Fruit fly (Drosophila melanogaster) whole organism: Measurements from ENCODE around the gene CG11703.

ENCODE experiments used
- CG8478 ChIP-seq: fragments of >200 bp; optimal IDR thresholded peaks from 2 replicates; lab custom pipeline; 2018; ENCODE audit warnings: inconsistent platforms
- Dll ChIP-seq: fragments of >200 bp; optimal IDR thresholded peaks from 2 replicates; lab custom pipeline; 2017
- EcR ChIP-seq, 2 experiments: fragments of >200 bp; optimal IDR thresholded peaks; 2 replicates each; lab custom pipeline; 2017; ENCODE audit warnings: missing biosample characterization in 2 of 2, missing genetic modification characterization in 2 of 2, missing genetic modification reagents in 2 of 2
- pan ChIP-seq: fragments of >200 bp; optimal IDR thresholded peaks from 2 replicates; lab custom pipeline; 2017
- psq ChIP-seq: fragments of >200 bp; optimal IDR thresholded peaks from 2 replicates; lab custom pipeline; 2017
- usp ChIP-seq: fragments of >200 bp; optimal IDR thresholded peaks from 2 replicates; lab custom pipeline; 2017; ENCODE audit warnings: missing biosample characterization, missing genetic modification characterization, mixed read lengths

The CG11703 gene

DNA sequence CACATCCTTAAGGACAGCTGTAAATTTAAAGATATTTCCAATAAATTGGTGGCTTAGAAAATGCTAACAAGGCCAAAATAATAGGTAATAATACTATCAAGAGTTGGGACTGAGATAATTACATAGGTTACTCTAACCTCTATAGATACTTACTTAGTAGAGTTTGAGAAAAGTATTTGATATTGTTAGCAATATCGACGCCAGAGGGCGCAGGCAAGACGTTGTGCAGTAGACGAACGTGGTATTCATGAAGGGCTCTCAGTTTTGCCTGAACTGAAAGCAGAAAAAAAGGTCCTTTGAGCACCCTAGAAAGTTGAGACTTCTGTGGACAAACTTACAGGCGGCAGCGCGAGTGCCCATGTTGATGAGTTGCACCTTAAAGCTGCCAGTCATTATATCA, 17.4 kb upstream of the CG11703 start:
- TF ChIP-seq pan (no peak), Dll (lab: Kevin White, UChicago) (no peak), usp (GFP tag; lab: Kevin White, UChicago) (no peak), CG8478 (lab: Kevin White, UChicago) (no peak), psq (lab: Kevin White, UChicago) (no peak), EcR (GFP tag; optimal IDR thresholded peaks at IDR 0.05; lab: Kevin White, UChicago) (no peak)

DNA sequence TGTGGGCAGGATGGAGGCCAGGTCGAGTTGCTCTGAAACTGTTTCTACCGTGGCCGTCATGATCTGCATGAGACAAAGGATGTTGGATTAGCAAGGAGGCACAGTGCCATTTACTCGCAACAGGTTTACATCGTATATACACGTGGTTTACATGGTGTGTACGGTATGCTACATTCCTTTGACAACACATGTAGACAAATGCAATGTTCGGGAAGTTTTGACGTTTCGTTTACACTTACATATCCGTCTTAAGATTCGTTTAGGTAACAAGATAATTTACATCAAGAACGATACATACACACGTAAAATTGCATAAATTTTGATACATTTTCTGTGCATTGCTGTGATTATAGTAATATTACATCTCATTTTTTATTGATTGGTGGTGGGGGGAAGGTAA, 11.0 kb upstream of the CG11703 start:
- no peak for TF ChIP-seq pan
- TF ChIP-seq usp (GFP tag; lab: Kevin White, UChicago) = no peak
- no peak for TF ChIP-seq Dll (lab: Kevin White, UChicago)
- TF ChIP-seq psq (lab: Kevin White, UChicago) = no peak
- no peak for TF ChIP-seq CG8478 (lab: Kevin White, UChicago)
- TF ChIP-seq EcR (GFP tag; optimal IDR thresholded peaks at IDR 0.05; lab: Kevin White, UChicago) = no peak

DNA sequence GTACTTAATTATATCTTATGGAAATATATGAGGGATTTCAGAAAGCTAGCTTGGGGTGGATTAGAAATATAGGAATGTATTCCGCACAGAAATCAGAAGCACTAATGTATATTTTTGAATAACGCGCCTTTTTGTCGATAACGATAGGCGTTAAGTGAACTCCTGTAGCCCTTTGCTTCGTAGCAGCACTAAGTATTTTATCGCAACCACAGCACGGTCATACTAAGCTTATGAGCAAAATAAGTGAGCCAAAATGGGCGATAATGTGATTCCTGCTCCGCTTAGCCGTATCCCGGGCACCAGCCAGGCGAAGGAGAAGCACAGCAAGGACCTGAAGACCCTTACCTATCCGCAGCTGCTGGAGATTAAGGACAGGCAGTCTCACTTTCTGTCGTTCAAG, 1.3 kb upstream of the CG11703 start, which contains the start of the genes CG5250 and Polr2M:
TSS of gene CG5250 (minus strand) at position 32 of the 400 bp plus-strand sequence.
TSS of gene Polr2M (plus strand) at position 219 of the 400 bp plus-strand sequence.
- TF ChIP-seq Dll (lab: Kevin White, UChicago) (no peak), pan (no peak), EcR (GFP tag; optimal IDR thresholded peaks at IDR 0.05; lab: Kevin White, UChicago) (no peak), usp (GFP tag; lab: Kevin White, UChicago) (no peak), psq (lab: Kevin White, UChicago) (no peak), CG8478 (lab: Kevin White, UChicago) (no peak)

DNA sequence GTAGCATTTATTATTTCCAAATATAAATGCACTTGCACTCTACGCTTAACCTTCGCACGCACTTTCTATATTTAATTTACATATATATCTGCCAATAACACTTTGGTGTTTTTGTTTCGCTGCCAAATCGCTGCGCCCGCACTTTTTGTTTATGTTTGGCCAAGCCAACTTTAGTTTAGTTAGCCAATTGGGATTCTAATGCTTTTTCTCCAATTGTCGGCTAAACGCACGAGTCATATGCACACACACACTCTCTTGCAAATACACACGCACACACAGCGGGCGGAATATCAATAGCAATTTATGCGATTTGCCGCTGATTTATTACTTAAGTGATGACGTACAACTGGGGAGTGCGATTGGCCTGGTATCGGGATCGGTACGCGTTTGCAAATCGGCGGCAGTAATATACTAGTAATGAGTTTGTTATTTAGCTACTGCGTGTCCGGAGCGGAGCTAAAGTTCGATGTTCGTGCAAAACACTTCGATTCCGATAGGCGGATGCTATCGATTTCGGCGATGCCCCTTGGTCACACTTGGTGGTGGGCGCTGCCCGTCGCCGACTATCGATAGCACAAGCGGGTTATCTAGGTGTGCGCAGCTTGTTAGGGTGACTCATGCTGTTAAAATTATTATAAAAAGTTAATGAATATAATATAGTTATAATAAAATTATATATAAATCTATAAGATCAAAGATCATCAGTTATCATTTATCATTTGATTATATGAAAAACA, 1.7 kb downstream of the CG11703 start, which contains the start of gene vib:
TSS of gene vib (minus strand) at position 515 of the 737 bp plus-strand sequence.
- TF ChIP-seq pan = no peak
- no peak for TF ChIP-seq Dll (lab: Kevin White, UChicago)
- no peak for TF ChIP-seq usp (GFP tag; lab: Kevin White, UChicago)
- no peak for TF ChIP-seq CG8478 (lab: Kevin White, UChicago)
- TF ChIP-seq EcR (GFP tag; optimal IDR thresholded peaks at IDR 0.05; lab: Kevin White, UChicago) = no peak
- no peak for TF ChIP-seq psq (lab: Kevin White, UChicago)

DNA sequence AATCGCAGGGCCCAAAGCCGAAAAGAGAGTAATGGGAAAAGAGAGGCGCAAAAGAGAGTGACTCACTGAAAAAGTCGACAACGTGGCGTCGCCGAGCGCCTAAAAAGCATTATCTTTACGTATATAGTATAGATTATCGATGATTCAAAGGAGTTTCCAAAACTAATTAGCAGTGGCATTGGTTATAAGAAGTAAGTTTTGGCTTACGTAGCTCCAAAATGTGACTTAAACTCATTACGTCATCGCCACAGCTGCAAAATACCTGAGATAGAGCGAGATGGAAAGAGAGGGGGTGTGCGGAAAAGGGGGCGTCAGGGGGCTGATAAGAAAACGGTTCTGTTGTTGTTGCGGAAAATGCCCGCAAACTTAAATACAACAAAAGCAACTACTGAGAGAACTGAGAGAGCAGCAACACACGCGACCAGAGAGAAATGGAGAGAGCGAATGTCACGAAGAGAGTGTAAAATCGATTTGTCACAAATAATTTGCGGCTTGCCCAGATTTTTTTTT, 2.5 kb downstream of the CG11703 start:
- TF ChIP-seq usp (GFP tag; lab: Kevin White, UChicago) (no peak), Dll (lab: Kevin White, UChicago) (peak; percentile 50)

DNA sequence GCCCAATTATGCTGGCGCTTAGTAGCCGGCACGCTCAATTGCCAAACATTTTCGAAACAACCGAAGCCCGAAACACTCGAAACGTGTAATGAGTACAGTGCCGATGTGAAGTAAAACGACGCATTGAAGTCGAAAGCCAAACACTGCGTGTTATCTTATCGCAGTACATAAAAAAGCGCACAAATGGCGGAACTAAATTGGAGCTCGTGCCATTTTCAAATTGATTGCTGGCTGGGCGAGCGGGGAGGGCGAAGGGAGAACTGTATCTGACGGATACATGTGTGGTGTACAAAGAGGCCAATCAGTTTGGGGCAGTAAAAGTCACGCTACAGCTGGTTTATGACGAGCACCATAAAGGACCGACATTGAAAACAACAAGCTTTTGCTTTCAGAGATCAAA, 4.6 kb downstream of the CG11703 start:
- TF ChIP-seq CG8478 (lab: Kevin White, UChicago) (no peak), psq (lab: Kevin White, UChicago) (no peak), Dll (lab: Kevin White, UChicago) (no peak), EcR (GFP tag; optimal IDR thresholded peaks at IDR 0.05; lab: Kevin White, UChicago) (no peak), pan (no peak), usp (GFP tag; lab: Kevin White, UChicago) (no peak)

DNA sequence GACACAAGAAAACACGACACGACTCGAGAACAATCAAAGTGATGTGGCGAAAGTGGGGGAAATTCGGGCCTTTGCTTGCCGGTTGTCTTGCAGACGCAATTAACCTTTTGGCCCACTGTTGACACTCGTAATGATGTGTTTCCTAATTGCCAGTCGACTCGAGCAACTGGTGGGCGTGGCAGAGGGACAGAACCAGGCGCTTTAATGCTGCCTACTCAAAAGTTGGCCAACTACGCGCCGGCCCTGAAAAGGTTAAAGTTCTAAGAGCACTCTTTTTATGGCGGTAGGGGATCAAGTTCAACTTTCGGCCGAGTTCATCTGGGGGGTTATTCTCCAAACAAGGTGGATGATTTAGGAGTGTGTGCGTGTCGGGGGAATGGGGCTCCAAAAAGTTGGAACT, 6.6 kb downstream of the CG11703 start:
- no peak for TF ChIP-seq CG8478 (lab: Kevin White, UChicago)
- no peak for TF ChIP-seq usp (GFP tag; lab: Kevin White, UChicago)
- no peak for TF ChIP-seq pan
- TF ChIP-seq EcR (GFP tag; optimal IDR thresholded peaks at IDR 0.05; lab: Kevin White, UChicago) = no peak
- TF ChIP-seq Dll (lab: Kevin White, UChicago) = no peak
- no peak for TF ChIP-seq psq (lab: Kevin White, UChicago)

DNA sequence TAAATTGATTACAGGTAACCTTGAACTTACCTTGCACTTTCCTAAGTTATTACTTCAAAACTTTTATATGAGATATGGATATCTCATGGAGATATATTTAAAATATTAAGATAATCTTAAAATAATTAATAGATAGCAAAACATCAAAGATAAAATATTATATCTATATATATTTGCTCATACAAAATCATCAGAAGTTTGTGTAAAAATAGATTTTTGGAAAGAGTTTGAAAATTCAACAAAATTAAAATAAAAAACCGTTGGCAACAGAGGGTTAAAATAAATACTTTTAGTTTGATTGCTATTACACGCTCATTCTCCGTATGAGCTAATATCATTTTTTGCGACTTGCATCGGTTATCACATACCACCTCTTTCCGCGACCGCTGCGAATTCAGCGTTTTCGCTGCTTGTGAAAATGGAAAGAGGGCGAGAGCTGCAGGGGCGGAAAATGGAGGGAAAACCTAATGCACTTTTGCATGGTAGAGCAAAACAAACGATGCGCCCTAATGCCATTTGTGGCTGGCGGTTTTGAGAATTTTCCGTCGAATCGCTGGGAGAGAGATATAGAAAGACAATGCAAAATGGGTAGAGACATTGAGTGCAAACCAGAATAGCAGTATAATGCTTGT, 15.3 kb downstream of the CG11703 start:
- TF ChIP-seq CG8478 (lab: Kevin White, UChicago) = no peak
- TF ChIP-seq psq (lab: Kevin White, UChicago) = no peak
- TF ChIP-seq pan = no peak
- no peak for TF ChIP-seq usp (GFP tag; lab: Kevin White, UChicago)
- no peak for TF ChIP-seq EcR (GFP tag; optimal IDR thresholded peaks at IDR 0.05; lab: Kevin White, UChicago)
- TF ChIP-seq Dll (lab: Kevin White, UChicago) = no peak

DNA sequence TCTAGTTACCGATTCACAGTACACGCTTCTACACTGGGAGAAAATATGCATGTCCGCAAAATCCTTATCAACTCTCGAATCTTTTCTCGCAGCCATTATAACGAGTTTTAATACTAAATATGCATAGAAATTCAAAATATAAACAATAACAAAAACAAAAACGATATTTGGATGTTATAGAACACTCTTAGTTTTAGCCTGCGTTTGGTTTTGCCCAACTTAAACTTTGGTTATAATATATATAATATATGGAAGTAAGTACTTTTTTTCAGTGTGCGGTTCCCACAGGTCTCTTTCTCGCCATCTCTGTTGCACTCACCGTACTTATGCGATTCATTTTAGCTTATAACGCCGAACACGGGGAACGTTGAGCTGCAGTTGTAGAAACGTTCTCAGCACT, 16.2 kb downstream of the CG11703 start, which contains the start of gene cry:
TSS of gene cry (plus strand) at position 377 of the 400 bp plus-strand sequence.
- TF ChIP-seq usp (GFP tag; lab: Kevin White, UChicago) (no peak), EcR (GFP tag; optimal IDR thresholded peaks at IDR 0.05; lab: Kevin White, UChicago) (no peak), pan (no peak), psq (lab: Kevin White, UChicago) (no peak), Dll (lab: Kevin White, UChicago) (no peak), CG8478 (lab: Kevin White, UChicago) (no peak)

DNA sequence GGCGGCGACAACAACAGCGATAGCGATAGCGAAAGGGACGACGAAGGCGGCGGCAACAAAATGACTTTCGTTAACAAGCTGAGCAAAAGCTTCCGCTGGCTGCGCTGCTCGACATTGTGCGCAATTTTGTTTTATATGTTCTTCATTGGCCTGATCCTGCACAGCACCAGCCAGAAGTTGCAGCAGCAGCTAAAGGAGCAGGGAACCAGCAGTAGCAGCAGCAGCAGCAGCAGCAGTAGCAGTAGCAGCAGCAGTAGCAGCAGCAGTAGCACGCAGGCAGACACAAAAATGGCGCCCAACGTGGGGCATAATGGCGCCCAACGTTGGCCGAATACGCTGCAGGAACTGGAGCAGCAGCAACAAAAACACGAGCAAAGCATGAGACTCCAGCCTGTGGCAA, 38.0 kb downstream of the CG11703 start:
- TF ChIP-seq psq (lab: Kevin White, UChicago) = no peak
- TF ChIP-seq CG8478 (lab: Kevin White, UChicago) = no peak
- no peak for TF ChIP-seq Dll (lab: Kevin White, UChicago)
- no peak for TF ChIP-seq pan
- no peak for TF ChIP-seq usp (GFP tag; lab: Kevin White, UChicago)
- TF ChIP-seq EcR (GFP tag; optimal IDR thresholded peaks at IDR 0.05; lab: Kevin White, UChicago) = no peak

DNA sequence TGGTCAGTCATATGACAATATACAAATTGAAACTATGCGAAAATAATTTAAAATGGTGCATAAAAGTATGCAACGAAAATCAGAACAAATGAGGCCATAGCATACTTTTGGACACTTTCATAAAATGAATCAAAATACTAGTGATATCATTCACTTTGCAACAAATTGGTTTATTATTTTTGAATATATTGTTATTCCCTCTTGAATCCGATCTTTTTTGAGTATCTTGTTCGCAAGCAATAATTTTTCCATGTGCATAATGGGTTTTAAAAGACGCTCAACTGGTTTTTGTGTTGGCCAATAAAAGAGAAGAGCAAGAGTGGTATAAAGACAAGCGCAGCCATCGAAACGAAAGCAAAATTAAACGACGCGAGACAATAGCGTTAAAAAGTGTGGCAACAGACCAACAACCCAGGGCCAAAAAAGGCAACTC, 40.2 kb downstream of the CG11703 start:
- TF ChIP-seq Dll (lab: Kevin White, UChicago) (no peak), psq (lab: Kevin White, UChicago) (no peak), pan (no peak), CG8478 (lab: Kevin White, UChicago) (no peak), EcR (GFP tag; optimal IDR thresholded peaks at IDR 0.05; lab: Kevin White, UChicago) (no peak), usp (GFP tag; lab: Kevin White, UChicago) (no peak)
